Worm (Caenorhabditis elegans) whole organism, L4/young adult: ENCODE results near the gene ttr-44.

Source experiments
- W03F9.2 ChIP-seq: fragments of 150-350 bp; optimal IDR thresholded peaks from 2 replicates; lab custom pipeline; 2014; ENCODE audit warnings: missing biosample characterization, missing genetic modification characterization
- him-1 ChIP-seq: sonication (generic microtip); optimal IDR thresholded peaks from 2 replicates; lab custom pipeline; 2016; ENCODE audit warnings: missing genotype, missing genetic modification reagents, missing genetic modification characterization, missing compliant biosample characterization

- no peak for TF ChIP-seq him-1 (tag; lab: Kevin White, UChicago)
- no peak for TF ChIP-seq W03F9.2 (tag; lab: Kevin White, UChicago)
Observed at ce11 chrV:13506321-13506720, 24.2 kb downstream of the ttr-44 start, which contains the start of gene R11G10.4.
